Worm (Caenorhabditis elegans) whole organism, early embryonic: ENCODE results near the gene C45H4.14.

Experiments
- B0310.2 ChIP-seq: sonication (generic microtip); optimal IDR thresholded peaks from 2 replicates; lab custom pipeline; 2016; ENCODE audit warnings: mild to moderate bottlenecking, missing genetic modification characterization, missing compliant biosample characterization
- F13C5.2 ChIP-seq: sonication (generic microtip); optimal IDR thresholded peaks from 2 replicates; lab custom pipeline; 2017; ENCODE audit warnings: mild to moderate bottlenecking, missing genetic modification characterization, inconsistent platforms, missing compliant biosample characterization
- aly-1 ChIP-seq: sonication (generic microtip); optimal IDR thresholded peaks from 2 replicates; lab custom pipeline; 2016; ENCODE audit warnings: missing genetic modification characterization, missing compliant biosample characterization
- ama-1 ChIP-seq: fragments of 150-350 bp; optimal IDR thresholded peaks from 2 replicates; lab custom pipeline; 2014
- ceh-13 ChIP-seq: fragments of 200-800 bp; sonication (Bioruptor generic); optimal IDR thresholded peaks from 2 replicates; lab custom pipeline; 2018; ENCODE audit warnings: mild to moderate bottlenecking, missing genetic modification characterization, missing compliant biosample characterization
- ceh-36 ChIP-seq: sonication (generic microtip); optimal IDR thresholded peaks from 2 replicates; lab custom pipeline; 2016; ENCODE audit warnings: missing genetic modification characterization, inconsistent platforms, missing compliant biosample characterization
- ets-7 ChIP-seq: sonication (generic microtip); optimal IDR thresholded peaks from 2 replicates; lab custom pipeline; 2016; ENCODE audit warnings: missing genotype, missing genetic modification characterization, missing compliant biosample characterization
- flt-1 ChIP-seq: fragments of 200-800 bp; sonication (Bioruptor generic); IDR thresholded peaks from 2 replicates; pipeline ENCODE4 v1.3.6; 2022; ENCODE audit warnings: missing genetic modification characterization, missing compliant biosample characterization
- hmbx-1 ChIP-seq: sonication (generic microtip); optimal IDR thresholded peaks from 2 replicates; lab custom pipeline; 2016; ENCODE audit warnings: mild to moderate bottlenecking, missing genetic modification characterization, missing compliant biosample characterization
- hmg-4 ChIP-seq: fragments of 200-800 bp; sonication (Bioruptor generic); optimal IDR thresholded peaks from 2 replicates; lab custom pipeline; 2018; ENCODE audit warnings: mild to moderate bottlenecking, missing genetic modification characterization, missing compliant biosample characterization
- hnd-1 ChIP-seq: sonication (generic microtip); optimal IDR thresholded peaks from 2 replicates; lab custom pipeline; 2016; ENCODE audit warnings: missing genetic modification characterization, missing compliant biosample characterization
- pes-1 ChIP-seq: fragments of 200-800 bp; sonication (Bioruptor generic); IDR thresholded peaks from 2 replicates; pipeline ENCODE4 v1.3.6; 2022; ENCODE audit warnings: missing genetic modification reagents, missing genetic modification characterization, missing compliant biosample characterization
- scrt-1 ChIP-seq: fragments of 200-800 bp; sonication (Bioruptor generic); IDR thresholded peaks from 2 replicates; pipeline ENCODE4 v1.3.6; 2022; ENCODE audit warnings: missing genetic modification characterization, missing compliant biosample characterization
- sea-1 ChIP-seq: fragments of 200-800 bp; sonication (Bioruptor generic); conservative IDR thresholded peaks from 2 replicates; pipeline ENCODE4 v1.3.6; 2022; ENCODE audit warnings: missing genetic modification characterization, missing compliant biosample characterization
- tbx-11 ChIP-seq: fragments of 200-800 bp; sonication (Bioruptor generic); IDR thresholded peaks from 2 replicates; pipeline ENCODE4 v1.3.6; 2022; ENCODE audit warnings: missing genetic modification characterization, missing compliant biosample characterization
- tbx-37 ChIP-seq: fragments of 200-800 bp; sonication (Bioruptor generic); conservative IDR thresholded peaks from 2 replicates; pipeline ENCODE4 v1.3.6; 2022; ENCODE audit warnings: missing genetic modification reagents, missing genetic modification characterization, missing compliant biosample characterization
- tra-4 ChIP-seq: sonication (generic microtip); optimal IDR thresholded peaks from 2 replicates; lab custom pipeline; 2017; ENCODE audit warnings: missing genetic modification characterization, missing compliant biosample characterization

The C45H4.14 gene

ce11 chrV:2110368-2110767, 48.9 kb downstream of the C45H4.14 start, which contains the start of gene F22F7.3:
TSS of gene F22F7.3 (plus strand) at chrV:2110668.
- TF ChIP-seq tbx-37 (no peak), flt-1 (GFP tag; lab: Robert Waterston, UW) (no peak), tbx-11 (GFP tag; lab: Robert Waterston, UW) (no peak), sea-1 (GFP tag; lab: Robert Waterston, UW) (no peak), scrt-1 (no peak), ets-7 (tag; lab: Kevin White, UChicago) (no peak), ama-1 (lab: Kevin White, UChicago) (no peak), F13C5.2 (tag; lab: Kevin White, UChicago) (no peak), tra-4 (tag; lab: Kevin White, UChicago) (no peak), pes-1 (GFP tag; lab: Robert Waterston, UW) (no peak), hnd-1 (tag; lab: Kevin White, UChicago) (no peak), aly-1 (tag; lab: Kevin White, UChicago) (no peak), B0310.2 (tag; lab: Kevin White, UChicago) (no peak), ceh-13 (GFP tag; lab: Kevin White, UChicago) (no peak), hmbx-1 (no peak), hmg-4 (GFP tag; lab: Kevin White, UChicago) (no peak), ceh-36 (tag; lab: Kevin White, UChicago) (no peak)

- TF ChIP-seq hmg-4 (GFP tag; lab: Kevin White, UChicago) (no peak), F13C5.2 (tag; lab: Kevin White, UChicago) (no peak), ceh-36 (tag; lab: Kevin White, UChicago) (no peak), B0310.2 (tag; lab: Kevin White, UChicago) (no peak), ets-7 (tag; lab: Kevin White, UChicago) (no peak), ceh-13 (GFP tag; lab: Kevin White, UChicago) (no peak), tra-4 (tag; lab: Kevin White, UChicago) (no peak), ama-1 (lab: Kevin White, UChicago) (no peak), tbx-37 (no peak)
Observed at ce11 chrV:2109295-2109694, 49.9 kb downstream of the C45H4.14 start, which contains the start of gene ckb-4. TSS of gene ckb-4 (minus strand) at chrV:2109434.
